Fruit fly (Drosophila melanogaster) whole organism, embryonic: ENCODE results near the gene mRpS2.

Source experiments
- Bgb ChIP-seq: fragments of 200-800 bp; sonication (Bioruptor generic); IDR thresholded peaks from 2 replicates; pipeline ENCODE4 v1.3.6; 2022; ENCODE audit warnings: missing biosample characterization, missing genetic modification characterization; ENCODE audit not compliant: partially characterized antibody
- CG10267 ChIP-seq: fragments of 200-800 bp; sonication (Bioruptor generic); optimal IDR thresholded peaks from 2 replicates; lab custom pipeline; 2018; ENCODE audit warnings: missing biosample characterization, mild to moderate bottlenecking, missing genetic modification characterization, moderate library complexity
- CG11085 ChIP-seq: fragments of 200-800 bp; sonication (Bioruptor generic); IDR thresholded peaks from 2 replicates; pipeline ENCODE4 v1.3.6; 2022; ENCODE audit warnings: missing biosample characterization, missing genetic modification characterization
- CG11695 ChIP-seq: fragments of 200-800 bp; sonication (Bioruptor generic); IDR thresholded peaks from 3 replicates; pipeline ENCODE4 v1.3.6; 2022; ENCODE audit warnings: missing biosample characterization, missing genetic modification characterization
- CG13287 ChIP-seq: fragments of 200-800 bp; sonication (Bioruptor generic); IDR thresholded peaks from 2 replicates; pipeline ENCODE4 v1.3.6; 2022; ENCODE audit warnings: missing biosample characterization, missing genetic modification characterization; ENCODE audit not compliant: partially characterized antibody
- CG14710 ChIP-seq: fragments of 200-800 bp; sonication (Bioruptor generic); optimal IDR thresholded peaks from 3 replicates; lab custom pipeline; 2019; ENCODE audit warnings: missing biosample characterization, mild to moderate bottlenecking, missing genetic modification characterization, moderate library complexity
- CG16813 ChIP-seq: fragments of 200-800 bp; sonication (Bioruptor generic); IDR thresholded peaks from 3 replicates; pipeline ENCODE4 v1.3.6; 2022; ENCODE audit warnings: missing biosample characterization, missing genetic modification characterization; ENCODE audit not compliant: partially characterized antibody
- CG1792 ChIP-seq: fragments of 200-800 bp; sonication (Bioruptor generic); optimal IDR thresholded peaks from 2 replicates; lab custom pipeline; 2016; ENCODE audit warnings: missing biosample characterization, missing genetic modification characterization
- CG18262 ChIP-seq: fragments of 200-800 bp; optimal IDR thresholded peaks from 3 replicates; lab custom pipeline; 2019; ENCODE audit warnings: missing biosample characterization, mild to moderate bottlenecking, missing genetic modification characterization, moderate library complexity
- CG1832 ChIP-seq: fragments of 200-800 bp; sonication (Bioruptor generic); optimal IDR thresholded peaks from 2 replicates; lab custom pipeline; 2017; ENCODE audit warnings: missing biosample characterization, mild to moderate bottlenecking, missing genetic modification characterization, inconsistent platforms
- CG2712 ChIP-seq: fragments of 200-800 bp; optimal IDR thresholded peaks from 3 replicates; lab custom pipeline; 2019; ENCODE audit warnings: missing biosample characterization, mild to moderate bottlenecking, missing genetic modification characterization, moderate library complexity
- CG2875 ChIP-seq: fragments of 200-800 bp; sonication (Bioruptor generic); optimal IDR thresholded peaks from 2 replicates; lab custom pipeline; 2017; ENCODE audit warnings: missing biosample characterization, mild to moderate bottlenecking, missing genetic modification characterization, missing genetic modification reagents
- CG2889 ChIP-seq: fragments of 200-800 bp; sonication (Bioruptor generic); IDR thresholded peaks from 3 replicates; pipeline ENCODE4 v1.3.6; 2022; ENCODE audit warnings: missing biosample characterization, missing genetic modification characterization
- CG30431 ChIP-seq: fragments of 200-800 bp; sonication (Bioruptor generic); optimal IDR thresholded peaks from 2 replicates; lab custom pipeline; 2017; ENCODE audit warnings: missing biosample characterization, missing genetic modification characterization
- CG32532 ChIP-seq: fragments of 200-800 bp; sonication (Bioruptor generic); IDR thresholded peaks from 2 replicates; pipeline ENCODE4 v1.3.6; 2022; ENCODE audit warnings: missing biosample characterization, missing genetic modification characterization
- CG34224 ChIP-seq: fragments of 200-800 bp; sonication (Bioruptor generic); IDR thresholded peaks from 3 replicates; pipeline ENCODE4 v1.3.6; 2022; ENCODE audit warnings: missing biosample characterization, missing genetic modification characterization; ENCODE audit not compliant: partially characterized antibody
- CG3847 ChIP-seq: fragments of 200-800 bp; sonication (Bioruptor generic); IDR thresholded peaks from 2 replicates; pipeline ENCODE4 v1.3.6; 2022; ENCODE audit warnings: missing biosample characterization, missing genetic modification characterization
- CG4360 ChIP-seq: fragments of 200-800 bp; sonication (Bioruptor generic); IDR thresholded peaks from 2 replicates; pipeline ENCODE4 v1.3.6; 2022; ENCODE audit warnings: missing biosample characterization, missing genetic modification characterization
- CG6791 ChIP-seq: fragments of 200-800 bp; sonication (Bioruptor generic); IDR thresholded peaks from 3 replicates; pipeline ENCODE4 v1.3.6; 2022; ENCODE audit warnings: missing biosample characterization, missing genetic modification characterization; ENCODE audit not compliant: partially characterized antibody
- CG7745 ChIP-seq: fragments of 200-800 bp; sonication (Bioruptor generic); optimal IDR thresholded peaks from 2 replicates; lab custom pipeline; 2018; ENCODE audit warnings: missing biosample characterization, mild to moderate bottlenecking, missing genetic modification characterization, moderate library complexity
- CG9437 ChIP-seq: fragments of 200-800 bp; sonication (Bioruptor generic); optimal IDR thresholded peaks from 2 replicates; lab custom pipeline; 2018; ENCODE audit warnings: missing biosample characterization, mild to moderate bottlenecking, missing genetic modification characterization
- CG9817 ChIP-seq: fragments of 200-800 bp; sonication (Bioruptor generic); optimal IDR thresholded peaks from 2 replicates; lab custom pipeline; 2018; ENCODE audit warnings: missing biosample characterization, mild to moderate bottlenecking, missing genetic modification characterization, moderate library complexity
- Dad ChIP-seq: fragments of 200-800 bp; sonication (Bioruptor generic); optimal IDR thresholded peaks from 3 replicates; lab custom pipeline; 2016; ENCODE audit warnings: missing biosample characterization, missing genetic modification characterization
- Dref ChIP-seq: fragments of 200-800 bp; sonication (Bioruptor generic); IDR thresholded peaks from 2 replicates; pipeline ENCODE4 v1.3.6; 2022; ENCODE audit warnings: missing biosample characterization, missing genetic modification characterization
- E2f2 ChIP-seq: fragments of 200-800 bp; sonication (Bioruptor generic); IDR thresholded peaks from 2 replicates; pipeline ENCODE4 v1.3.6; 2022; ENCODE audit warnings: missing biosample characterization, missing genetic modification characterization
- Fer1 ChIP-seq: fragments of 200-800 bp; sonication (Bioruptor generic); optimal IDR thresholded peaks from 2 replicates; lab custom pipeline; 2017; ENCODE audit warnings: missing biosample characterization, mild to moderate bottlenecking, missing genetic modification characterization
- HLH4C ChIP-seq: fragments of 200-800 bp; sonication (Bioruptor generic); IDR thresholded peaks from 3 replicates; pipeline ENCODE4 v1.3.6; 2022; ENCODE audit warnings: missing biosample characterization, missing genetic modification characterization; ENCODE audit not compliant: partially characterized antibody
- Hmx ChIP-seq: fragments of 200-800 bp; sonication (Bioruptor generic); optimal IDR thresholded peaks from 2 replicates; lab custom pipeline; 2016; ENCODE audit warnings: missing biosample characterization, missing genetic modification characterization
- Hr39 ChIP-seq: fragments of >200 bp; optimal IDR thresholded peaks from 2 replicates; lab custom pipeline; 2017
- MBD-R2 ChIP-seq: fragments of 200-800 bp; sonication (Bioruptor generic); IDR thresholded peaks from 2 replicates; pipeline ENCODE4 v1.3.6; 2022; ENCODE audit warnings: missing biosample characterization, missing genetic modification characterization
- Oaz ChIP-seq: fragments of 200-800 bp; sonication (Bioruptor generic); IDR thresholded peaks from 2 replicates; pipeline ENCODE4 v1.3.6; 2022; ENCODE audit warnings: missing biosample characterization, missing genetic modification characterization
- YL-1 ChIP-seq: fragments of 200-800 bp; sonication (Bioruptor generic); optimal IDR thresholded peaks from 3 replicates; lab custom pipeline; 2017; ENCODE audit warnings: missing biosample characterization, mild to moderate bottlenecking, missing genetic modification characterization
- ac ChIP-seq: fragments of 200-800 bp; sonication (Bioruptor generic); optimal IDR thresholded peaks from 3 replicates; lab custom pipeline; 2017; ENCODE audit warnings: missing biosample characterization, mild to moderate bottlenecking, missing genetic modification characterization
- cwo ChIP-seq: fragments of 200-800 bp; sonication (Bioruptor generic); optimal IDR thresholded peaks from 3 replicates; lab custom pipeline; 2017; ENCODE audit warnings: missing biosample characterization, missing genetic modification characterization, mild to moderate bottlenecking, moderate library complexity, missing genetic modification reagents
- fd64A ChIP-seq: fragments of 200-800 bp; sonication (Bioruptor generic); optimal IDR thresholded peaks from 3 replicates; lab custom pipeline; 2018; ENCODE audit warnings: missing biosample characterization, mild to moderate bottlenecking, missing genetic modification characterization
- gcm ChIP-seq: fragments of 200-800 bp; sonication (Bioruptor generic); optimal IDR thresholded peaks from 2 replicates; lab custom pipeline; 2019; ENCODE audit warnings: missing biosample characterization, mild to moderate bottlenecking, missing genetic modification characterization, moderate library complexity
- gro ChIP-seq: fragments of 200-800 bp; sonication (Bioruptor generic); optimal IDR thresholded peaks from 2 replicates; lab custom pipeline; 2016; ENCODE audit warnings: missing biosample characterization, missing genetic modification characterization
- insv ChIP-seq, 2 experiments: fragments of 200-800 bp; sonication (Bioruptor generic); optimal IDR thresholded peaks; 3 replicates each; lab custom pipeline; 2016 to 2018; ENCODE audit warnings: missing biosample characterization in 2 of 2, missing genetic modification characterization in 2 of 2
- inv ChIP-seq: fragments of 200-800 bp; sonication (Bioruptor generic); IDR thresholded peaks from 2 replicates; pipeline ENCODE4 v1.3.6; 2022; ENCODE audit warnings: missing biosample characterization, missing genetic modification characterization; ENCODE audit not compliant: partially characterized antibody
- kni ChIP-seq: fragments of 200-800 bp; sonication (Bioruptor generic); optimal IDR thresholded peaks from 3 replicates; lab custom pipeline; 2017; ENCODE audit warnings: mild to moderate bottlenecking, missing biosample characterization, missing genetic modification reagents, missing genetic modification characterization
- knrl ChIP-seq: fragments of 200-800 bp; sonication (Bioruptor generic); IDR thresholded peaks from 3 replicates; pipeline ENCODE4 v1.3.6; 2022; ENCODE audit warnings: missing biosample characterization, missing genetic modification characterization; ENCODE audit not compliant: partially characterized antibody
- lbe ChIP-seq: fragments of 200-800 bp; sonication (Bioruptor generic); optimal IDR thresholded peaks from 2 replicates; lab custom pipeline; 2016; ENCODE audit warnings: missing biosample characterization, mild to moderate bottlenecking, missing genetic modification characterization
- nom ChIP-seq: fragments of 200-800 bp; sonication (Bioruptor generic); optimal IDR thresholded peaks from 2 replicates; lab custom pipeline; 2017; ENCODE audit warnings: missing biosample characterization, missing genetic modification characterization, mild to moderate bottlenecking, moderate library complexity, missing genetic modification reagents
- peb ChIP-seq: fragments of 200-800 bp; sonication (Bioruptor generic); IDR thresholded peaks from 2 replicates; pipeline ENCODE4 v1.3.6; 2022; ENCODE audit warnings: missing biosample characterization, missing genetic modification characterization
- phol ChIP-seq: fragments of 200-800 bp; sonication (Bioruptor generic); optimal IDR thresholded peaks from 3 replicates; lab custom pipeline; 2018; ENCODE audit warnings: missing biosample characterization, mild to moderate bottlenecking, missing genetic modification characterization, moderate library complexity
- row ChIP-seq: fragments of 200-800 bp; sonication (Bioruptor generic); IDR thresholded peaks from 3 replicates; pipeline ENCODE4 v1.3.6; 2022; ENCODE audit warnings: missing biosample characterization, missing genetic modification characterization
- sd ChIP-seq: fragments of 200-800 bp; sonication (Bioruptor generic); optimal IDR thresholded peaks from 3 replicates; lab custom pipeline; 2018; ENCODE audit warnings: missing biosample characterization, mild to moderate bottlenecking, missing genetic modification characterization, moderate library complexity
- sna ChIP-seq: fragments of 200-800 bp; sonication (Bioruptor generic); IDR thresholded peaks from 2 replicates; pipeline ENCODE4 v1.3.6; 2022; ENCODE audit warnings: missing biosample characterization, missing genetic modification characterization; ENCODE audit not compliant: partially characterized antibody
- usp ChIP-seq: fragments of >200 bp; optimal IDR thresholded peaks from 2 replicates; lab custom pipeline; 2017; ENCODE audit warnings: missing biosample characterization, missing genetic modification characterization
- z ChIP-seq: fragments of 200-800 bp; sonication (Bioruptor generic); IDR thresholded peaks from 3 replicates; pipeline ENCODE4 v1.3.6; 2022; ENCODE audit warnings: missing biosample characterization, missing genetic modification characterization

Gene mRpS2

dm6 chr2L:4830490-4830889, 19.7 kb downstream of the mRpS2 start, which contains the start of gene Fnta:
Gene Fnta, minus strand, starts transcription at chr2L:4830693.
- TF ChIP-seq knrl (GFP tag; lab: Robert Waterston, UW) (peak; percentile 24; the same call in 1 of the 3 replicates), CG16813 (GFP tag; lab: Robert Waterston, UW) (peak; percentile 75), usp (GFP tag; lab: Kevin White, UChicago) (no peak), gcm (GFP tag; lab: Kevin White, UChicago) (peak; percentile 51), Oaz (GFP tag; lab: Robert Waterston, UW) (no peak), gro (GFP tag; lab: Kevin White, UChicago) (no peak), CG1832 (GFP tag; lab: Kevin White, UChicago) (no peak), inv (GFP tag; lab: Robert Waterston, UW) (peak; percentile 36), CG9437 (GFP tag; lab: Kevin White, UChicago) (no peak), z (GFP tag; lab: Robert Waterston, UW) (no peak), insv (GFP tag; optimal IDR thresholded peaks at IDR 0.05; lab: Kevin White, UChicago) (no peak), MBD-R2 (GFP tag; lab: Robert Waterston, UW) (peak; percentile 64), sna (GFP tag; lab: Robert Waterston, UW) (peak; percentile 89), CG2889 (GFP tag; lab: Robert Waterston, UW) (no peak), CG3847 (GFP tag; lab: Robert Waterston, UW) (no peak), E2f2 (peak; percentile 89), lbe (no peak), phol (tag; lab: Kevin White, UChicago) (no peak), CG18262 (no peak), CG13287 (GFP tag; lab: Robert Waterston, UW) (peak; percentile 88), YL-1 (peak; percentile 19), CG11085 (GFP tag; lab: Robert Waterston, UW) (no peak), kni (GFP tag; lab: Kevin White, UChicago) (no peak), Fer1 (no peak), CG9817 (tag; lab: Kevin White, UChicago) (no peak), CG7745 (tag; lab: Kevin White, UChicago) (no peak), CG14710 (tag; lab: Kevin White, UChicago) (peak; percentile 18), CG30431 (no peak), CG34224 (GFP tag; lab: Robert Waterston, UW) (peak; percentile 93), ac (GFP tag; lab: Kevin White, UChicago) (no peak), CG10267 (tag; lab: Kevin White, UChicago) (peak; percentile 29), Hmx (GFP tag; lab: Kevin White, UChicago) (no peak), CG6791 (peak; percentile 93), Hr39 (lab: Kevin White, UChicago) (no peak), Dad (GFP tag; lab: Kevin White, UChicago) (no peak), peb (GFP tag; lab: Robert Waterston, UW) (no peak), fd64A (GFP tag; lab: Kevin White, UChicago) (no peak), CG1792 (GFP tag; lab: Kevin White, UChicago) (no peak), cwo (GFP tag; lab: Kevin White, UChicago) (no peak), row (GFP tag; lab: Robert Waterston, UW) (no peak), CG2712 (tag; lab: Kevin White, UChicago) (no peak), HLH4C (GFP tag; lab: Robert Waterston, UW) (peak; percentile 94), CG32532 (GFP tag; lab: Robert Waterston, UW) (no peak), CG2875 (GFP tag; lab: Kevin White, UChicago) (no peak), Bgb (peak; percentile 90), CG11695 (0 out of 3 replicates have a peak, but pooled peaks have one; percentile 22), CG4360 (GFP tag; lab: Robert Waterston, UW) (peak; percentile 16; the same call in 1 of the 2 replicates), sd (tag; lab: Kevin White, UChicago) (peak; percentile 54), nom (GFP tag; lab: Kevin White, UChicago) (peak; percentile 4), Dref (GFP tag; lab: Robert Waterston, UW) (peak; percentile 86)
